Worm (Caenorhabditis elegans) whole organism, young adult: Measurements from ENCODE around the gene fust-1.

Source experiments
- F33H1.4 ChIP-seq: fragments of 200-800 bp; sonication (Bioruptor generic); IDR thresholded peaks from 2 replicates; pipeline ENCODE4 v1.3.6; 2022; ENCODE audit warnings: missing genetic modification reagents, missing genetic modification characterization, missing compliant biosample characterization
- attf-5 ChIP-seq: fragments of 200-800 bp; sonication (Bioruptor generic); optimal IDR thresholded peaks from 2 replicates; lab custom pipeline; 2018; ENCODE audit warnings: mild to moderate bottlenecking, missing genetic modification characterization, missing compliant biosample characterization
- chd-7 ChIP-seq: sonication (generic microtip); optimal IDR thresholded peaks from 2 replicates; lab custom pipeline; 2016; ENCODE audit warnings: mild to moderate bottlenecking, missing genetic modification characterization, moderate library complexity, missing compliant biosample characterization
- egl-18 ChIP-seq: fragments of 200-800 bp; sonication (Bioruptor generic); IDR thresholded peaks from 2 replicates; pipeline ENCODE4 v1.3.6; 2022; ENCODE audit warnings: missing genetic modification reagents, missing genetic modification characterization, missing compliant biosample characterization
- nhr-179 ChIP-seq: sonication (generic microtip); optimal IDR thresholded peaks from 2 replicates; lab custom pipeline; 2016; ENCODE audit warnings: mild to moderate bottlenecking, missing genetic modification characterization, missing compliant biosample characterization
- snpc-4 ChIP-seq, 5 experiments: fragments of 150-350 bp in 1 of 5; sonication (generic microtip) in 4 of 5; optimal IDR thresholded peaks; 2 replicates each; lab custom pipeline; 2014 to 2018; ENCODE audit warnings: missing genetic modification characterization in 5 of 5, missing biosample characterization in 3 of 5, antibody characterized with exemption in 2 of 5, mild to moderate bottlenecking in 2 of 5, missing compliant biosample characterization in 2 of 5, missing genotype in 2 of 5, moderate library complexity in 2 of 5, missing genetic modification reagents in 1 of 5
- unc-62 ChIP-seq: fragments of 150-350 bp; optimal IDR thresholded peaks from 2 replicates; lab custom pipeline; 2014; ENCODE audit warnings: missing biosample characterization, missing genetic modification reagents, missing genetic modification characterization

DNA sequence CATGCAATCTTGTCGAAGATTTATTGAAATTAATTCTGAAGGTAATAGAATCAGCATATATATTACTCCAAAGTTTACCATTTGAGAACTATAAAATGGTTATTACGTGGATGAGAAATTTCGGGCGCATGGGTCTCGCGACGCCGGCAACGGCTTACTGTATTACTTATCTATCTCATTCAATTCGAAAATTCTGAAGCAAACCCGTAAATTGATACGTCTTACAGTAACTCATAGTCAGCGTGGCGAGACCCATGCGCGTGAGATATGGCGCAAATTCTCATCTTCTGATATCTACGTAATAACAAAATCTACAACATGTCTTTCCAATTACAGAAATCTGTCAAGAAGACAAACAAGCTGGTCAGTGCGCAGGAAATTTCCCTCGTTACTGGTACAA, 32.9 kb upstream of the fust-1 start:
- TF ChIP-seq attf-5 (GFP tag; lab: Kevin White, UChicago) (no peak), chd-7 (tag; lab: Kevin White, UChicago) (no peak), snpc-4 (GFP tag; optimal IDR thresholded peaks at IDR 0.05; lab: Kevin White, UChicago) (no peak), snpc-4 (tag; optimal IDR thresholded peaks at IDR 0.05; lab: Kevin White, UChicago) (no peak), F33H1.4 (GFP tag; lab: Robert Waterston, UW) (no peak), unc-62 (GFP tag; lab: Kevin White, UChicago) (no peak), nhr-179 (no peak), egl-18 (GFP tag; lab: Robert Waterston, UW) (no peak)
